Fruit fly (Drosophila melanogaster) whole organism, prepupa: ENCODE measurements around the gene pHCl-1.

Source experiments
- Blimp-1 ChIP-seq: fragments of 200-800 bp; sonication (Bioruptor generic); optimal IDR thresholded peaks from 3 replicates; lab custom pipeline; 2017; ENCODE audit warnings: missing biosample characterization, missing genetic modification characterization, mild to moderate bottlenecking, moderate library complexity, missing genetic modification reagents
- CG10669 ChIP-seq: fragments of 200-800 bp; sonication (Bioruptor generic); optimal IDR thresholded peaks from 3 replicates; lab custom pipeline; 2018; ENCODE audit warnings: missing biosample characterization, mild to moderate bottlenecking, missing genetic modification characterization, moderate library complexity
- CG11902 ChIP-seq: fragments of 200-800 bp; sonication (Bioruptor generic); optimal IDR thresholded peaks from 3 replicates; lab custom pipeline; 2016; ENCODE audit warnings: missing biosample characterization, missing genetic modification characterization
- CG32006 ChIP-seq: fragments of 200-800 bp; sonication (Bioruptor generic); optimal IDR thresholded peaks from 3 replicates; lab custom pipeline; 2017; ENCODE audit warnings: missing biosample characterization, mild to moderate bottlenecking, missing genetic modification characterization
- CG6792 ChIP-seq: fragments of 200-800 bp; sonication (Bioruptor generic); optimal IDR thresholded peaks from 3 replicates; lab custom pipeline; 2016; ENCODE audit warnings: missing biosample characterization, missing genetic modification characterization
- CG9139 ChIP-seq: fragments of 200-800 bp; sonication (Bioruptor generic); optimal IDR thresholded peaks from 3 replicates; lab custom pipeline; 2017; ENCODE audit warnings: missing biosample characterization, mild to moderate bottlenecking, missing genetic modification characterization
- Gug ChIP-seq: fragments of 200-800 bp; sonication (Bioruptor generic); IDR thresholded peaks from 2 replicates; pipeline ENCODE4 v1.3.6; 2022; ENCODE audit warnings: missing biosample characterization, missing genetic modification characterization
- OdsH ChIP-seq: fragments of 200-800 bp; sonication (Bioruptor generic); optimal IDR thresholded peaks from 3 replicates; lab custom pipeline; 2016; ENCODE audit warnings: missing biosample characterization, missing genetic modification characterization
- Sox14 ChIP-seq: fragments of 200-800 bp; sonication (Bioruptor generic); optimal IDR thresholded peaks from 3 replicates; lab custom pipeline; 2016; ENCODE audit warnings: missing biosample characterization, missing genetic modification characterization
- Sox15 ChIP-seq: fragments of 200-800 bp; sonication (Bioruptor generic); optimal IDR thresholded peaks from 3 replicates; lab custom pipeline; 2016; ENCODE audit warnings: missing biosample characterization, missing genetic modification characterization
- dsx ChIP-seq: fragments of 200-800 bp; optimal IDR thresholded peaks from 3 replicates; lab custom pipeline; 2019; ENCODE audit warnings: missing biosample characterization, mild to moderate bottlenecking, missing genetic modification characterization, moderate library complexity; ENCODE audit not compliant: poor library complexity, severe bottlenecking
- svp ChIP-seq: fragments of 200-800 bp; sonication (Bioruptor generic); peaks from one replicate; lab custom pipeline; 2016; ENCODE audit warnings: missing biosample characterization, missing genetic modification characterization

DNA sequence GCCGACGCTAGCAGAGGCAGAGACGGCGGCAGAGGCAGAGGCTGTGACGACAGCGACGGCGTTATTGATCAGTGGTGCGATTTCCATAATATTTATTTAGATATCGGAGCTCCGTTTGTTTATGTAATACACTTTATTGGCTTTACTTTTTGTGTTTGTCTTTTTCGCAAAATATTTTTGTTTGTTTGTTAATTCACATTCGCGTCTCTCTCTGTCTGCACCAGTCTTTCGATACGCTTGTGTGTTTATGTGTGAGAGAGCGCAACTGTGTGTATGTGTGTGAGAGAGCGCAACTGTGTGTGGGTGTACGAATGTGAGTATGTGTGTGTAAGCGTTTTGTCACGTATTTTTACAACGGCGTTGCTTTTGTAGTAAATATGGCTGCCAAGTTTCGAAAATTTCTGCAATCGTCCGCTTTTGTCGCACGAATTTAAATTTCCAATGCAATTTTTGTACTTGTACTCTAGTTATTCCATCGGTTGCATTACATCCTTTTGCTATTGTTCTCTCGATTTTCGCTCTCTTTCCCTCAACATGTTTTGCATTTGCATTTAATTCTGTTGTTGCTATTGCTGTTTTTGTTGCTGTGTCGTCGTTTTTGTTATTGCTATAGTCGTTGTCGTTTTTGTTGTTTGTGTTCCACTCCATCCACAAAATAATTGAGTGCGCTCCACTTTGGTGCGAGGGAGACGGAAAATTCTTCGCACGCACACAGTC is 73.2 kb downstream of the pHCl-1 start:
- no peak for TF ChIP-seq Sox15
- no peak for TF ChIP-seq CG11902
- TF ChIP-seq OdsH (GFP tag; lab: Kevin White, UChicago), result peak; percentile 23
- peak; percentile 39 for TF ChIP-seq Sox14
- peak; percentile 44 for TF ChIP-seq CG6792 (GFP tag; lab: Kevin White, UChicago)
- TF ChIP-seq CG32006 (GFP tag; lab: Kevin White, UChicago), result no peak
- TF ChIP-seq Blimp-1 (GFP tag; lab: Kevin White, UChicago), result no peak
- TF ChIP-seq dsx (GFP tag; lab: Kevin White, UChicago), result peak; percentile 14
- TF ChIP-seq Gug (GFP tag; lab: Robert Waterston, UW), result no peak
- peak; percentile 6 for TF ChIP-seq CG9139 (GFP tag; lab: Kevin White, UChicago)
- no peak for TF ChIP-seq CG10669 (GFP tag; lab: Kevin White, UChicago)
- no peak for TF ChIP-seq svp (GFP tag; lab: Kevin White, UChicago)
